Worm (Caenorhabditis elegans): Measurements from ENCODE around the gene rpl-16.

rpl-16 gene

ce11 chrIII:3543071-3543470, 39.7 kb upstream of the rpl-16 start:
- TF ChIP-seq snpc-4 (tag; optimal IDR thresholded peaks at IDR 0.05) (no peak), ztf-11 (tag; optimal IDR thresholded peaks at IDR 0.05) (peak in 1 of 2 experiments; percentile 2), xbp-1 (tag; optimal IDR thresholded peaks at IDR 0.05) (no peak), ztf-4 (tag; optimal IDR thresholded peaks at IDR 0.05) (no peak), ets-5 (GFP tag; IDR thresholded peaks at IDR 0.05) (no peak), fkh-10 (GFP tag; optimal IDR thresholded peaks at IDR 0.05) (no peak), lin-14 (GFP tag; optimal IDR thresholded peaks at IDR 0.05) (peak; percentile 61), zag-1 (tag; optimal IDR thresholded peaks at IDR 0.05) (peak; percentile 12)

ce11 chrIII:3542105-3542504, 38.7 kb upstream of the rpl-16 start:
- no peak for TF ChIP-seq efl-1 (optimal IDR thresholded peaks at IDR 0.05)
- TF ChIP-seq efl-1 (GFP tag; optimal IDR thresholded peaks at IDR 0.05 in 1 of 2), result peak in 1 of 2 experiments; percentile 75
- no peak for TF ChIP-seq nhr-12 (tag; optimal IDR thresholded peaks at IDR 0.05)
- TF ChIP-seq C34B4.2 (tag; optimal IDR thresholded peaks at IDR 0.05), result no peak
- TF ChIP-seq lsy-2 (tag; optimal IDR thresholded peaks at IDR 0.05), result peak in 1 of 2 experiments; percentile 28
- peak; percentile 87 for TF ChIP-seq lin-14 (GFP tag; optimal IDR thresholded peaks at IDR 0.05)
- TF ChIP-seq hpl-2 (GFP tag; optimal IDR thresholded peaks at IDR 0.05), result no peak
- peak; percentile 11 for TF ChIP-seq nhr-47 (tag; optimal IDR thresholded peaks at IDR 0.05)
- TF ChIP-seq unc-130 (tag; optimal IDR thresholded peaks at IDR 0.05), result no peak
- TF ChIP-seq ceh-82 (tag; optimal IDR thresholded peaks at IDR 0.05), result peak in 2 of 3 experiments; percentile 32 to 52
- peak; percentile 14 for TF ChIP-seq isw-1 (GFP tag; IDR thresholded peaks at IDR 0.05)
- TF ChIP-seq egl-13 (tag; optimal IDR thresholded peaks at IDR 0.05), result no peak
- no peak for TF ChIP-seq lin-13 (GFP tag; optimal IDR thresholded peaks at IDR 0.05)
- no peak for TF ChIP-seq ama-1 (optimal IDR thresholded peaks at IDR 0.05)
- TF ChIP-seq efl-3 (GFP tag; optimal IDR thresholded peaks at IDR 0.05), result no peak
- TF ChIP-seq ztf-11 (tag; optimal IDR thresholded peaks at IDR 0.05), result peak in 1 of 2 experiments; percentile 4
- peak; percentile 4 for TF ChIP-seq F16B12.6 (tag; optimal IDR thresholded peaks at IDR 0.05)
- TF ChIP-seq unc-98 (GFP tag; IDR thresholded peaks at IDR 0.05), result no peak
- peak; percentile 1 for TF ChIP-seq fkh-10 (GFP tag; optimal IDR thresholded peaks at IDR 0.05)
- TF ChIP-seq nhr-71 (tag; optimal IDR thresholded peaks at IDR 0.05), result peak; percentile 21

- TF ChIP-seq egl-27 (tag; optimal IDR thresholded peaks at IDR 0.05) (no peak), lsy-2 (tag; optimal IDR thresholded peaks at IDR 0.05) (no peak), nhr-85 (tag) (peak; percentile 28)
Measured at ce11 chrIII:3541539-3541938, 38.1 kb upstream of the rpl-16 start, which contains the start of gene ben-1. ben-1 (minus strand) TSS chrIII:3541639.

- TF ChIP-seq nhr-84 (tag; optimal IDR thresholded peaks at IDR 0.05), result no peak
- TF ChIP-seq unc-130 (tag; optimal IDR thresholded peaks at IDR 0.05), result no peak
- TF ChIP-seq nhr-28 (tag; optimal IDR thresholded peaks at IDR 0.05), result no peak
- TF ChIP-seq unc-86 (tag; optimal IDR thresholded peaks at IDR 0.05), result no peak
- no peak for TF ChIP-seq C34B4.2 (tag; optimal IDR thresholded peaks at IDR 0.05)
- TF ChIP-seq mdl-1 (tag; optimal IDR thresholded peaks at IDR 0.05), result no peak
- no peak for TF ChIP-seq C16A3.4 (tag; optimal IDR thresholded peaks at IDR 0.05)
- no peak for TF ChIP-seq tbx-2 (tag; optimal IDR thresholded peaks at IDR 0.05)
Measured at ce11 chrIII:3541093-3541492, 37.7 kb upstream of the rpl-16 start.

ce11 chrIII:3540424-3540823, 37.0 kb upstream of the rpl-16 start:
- TF ChIP-seq hpl-2 (GFP tag; optimal IDR thresholded peaks at IDR 0.05) (peak; percentile 49), snpc-4 (tag; optimal IDR thresholded peaks at IDR 0.05) (peak; percentile 2), mdl-1 (tag; optimal IDR thresholded peaks at IDR 0.05) (no peak), aly-2 (tag; optimal IDR thresholded peaks at IDR 0.05) (no peak), nhr-237 (tag; optimal IDR thresholded peaks at IDR 0.05) (peak; percentile 31), hlh-4 (tag; optimal IDR thresholded peaks at IDR 0.05) (no peak), zag-1 (tag; optimal IDR thresholded peaks at IDR 0.05) (no peak), jun-1 (tag; optimal IDR thresholded peaks at IDR 0.05) (peak; percentile 51), nhr-11 (tag; optimal IDR thresholded peaks at IDR 0.05) (no peak), lin-13 (GFP tag; optimal IDR thresholded peaks at IDR 0.05) (peak; percentile 42), pag-3 (tag; optimal IDR thresholded peaks at IDR 0.05; ENCODE audit: borderline replicate concordance, insufficient read depth) (no peak), lin-15B (tag; optimal IDR thresholded peaks at IDR 0.05) (peak; percentile 62), skn-1 (tag; optimal IDR thresholded peaks at IDR 0.05) (peak; percentile 58), elt-2 (tag; optimal IDR thresholded peaks at IDR 0.05) (peak; percentile 43), lin-35 (GFP tag; optimal IDR thresholded peaks at IDR 0.05) (peak; percentile 59 to 85), blmp-1 (tag; optimal IDR thresholded peaks at IDR 0.05) (peak; percentile 33), ets-5 (GFP tag; IDR thresholded peaks at IDR 0.05) (no peak), irx-1 (tag; optimal IDR thresholded peaks at IDR 0.05) (peak; percentile 48), snu-23 (GFP tag; optimal IDR thresholded peaks at IDR 0.05) (peak; percentile 89), ceh-90 (tag; optimal IDR thresholded peaks at IDR 0.05) (peak; percentile 51), C16A3.4 (tag; optimal IDR thresholded peaks at IDR 0.05) (peak; percentile 80)
